Fruit fly (Drosophila melanogaster): ENCODE results near the gene CG31495.

CG31495 gene

DNA sequence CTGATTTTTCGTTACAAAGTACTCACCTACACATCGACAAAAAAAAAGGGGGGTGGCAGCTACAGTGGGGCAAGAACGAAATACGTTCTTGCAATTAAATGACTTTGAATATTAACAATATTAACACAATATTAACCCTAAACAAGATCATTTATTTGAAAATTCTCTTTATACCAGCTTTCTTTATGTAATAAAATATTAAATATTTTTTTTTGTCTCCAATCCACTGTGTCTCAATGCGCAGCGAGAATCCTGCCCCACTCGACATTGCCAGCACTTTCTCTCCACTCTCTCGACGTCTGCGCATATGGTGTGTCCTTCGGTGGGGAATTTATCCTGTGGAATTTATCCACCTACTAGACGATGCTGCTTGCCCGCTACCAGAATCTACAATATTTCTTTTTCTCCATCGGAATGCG lies 39.3 kb downstream of the CG31495 start (continued):
- TF ChIP-seq dac (GFP tag; optimal IDR thresholded peaks at IDR 0.05) (peak; percentile 36), CG6808 (GFP tag; optimal IDR thresholded peaks at IDR 0.05) (peak; percentile 78), OdsH (GFP tag; optimal IDR thresholded peaks at IDR 0.05) (peak; percentile 72), salr (GFP tag; optimal IDR thresholded peaks at IDR 0.05) (no peak), Hr39 (GFP tag; optimal IDR thresholded peaks at IDR 0.05) (peak; percentile 10), Gug (GFP tag; IDR thresholded peaks at IDR 0.05) (peak; percentile 84), Sox14 (GFP tag; optimal IDR thresholded peaks at IDR 0.05) (peak; percentile 40), cyc (GFP tag; optimal IDR thresholded peaks at IDR 0.05) (peak; percentile 50), Eip75B (GFP tag; optimal IDR thresholded peaks at IDR 0.05) (peak; percentile 69), acj6 (GFP tag; optimal IDR thresholded peaks at IDR 0.05) (peak; percentile 71), CG6792 (GFP tag; optimal IDR thresholded peaks at IDR 0.05) (peak; percentile 68), Ets96B (tag; optimal IDR thresholded peaks at IDR 0.05) (peak; percentile 46), CG7368 (GFP tag; optimal IDR thresholded peaks at IDR 0.05) (peak; percentile 53), CG1621 (tag; optimal IDR thresholded peaks at IDR 0.05) (peak; percentile 66), CG6854 (GFP tag; optimal IDR thresholded peaks at IDR 0.05) (peak; percentile 8), topi (GFP tag; optimal IDR thresholded peaks at IDR 0.05) (peak; percentile 65), lz (GFP tag; optimal IDR thresholded peaks at IDR 0.05) (peak; percentile 70), esn (GFP tag; optimal IDR thresholded peaks at IDR 0.05) (peak; percentile 75), CG15336 (GFP tag; IDR thresholded peaks at IDR 0.05) (peak; percentile 91), CG11762 (GFP tag; optimal IDR thresholded peaks at IDR 0.05; ENCODE audit: insufficient read depth) (peak; percentile 55), CG8319 (GFP tag; optimal IDR thresholded peaks at IDR 0.05) (peak; percentile 30), Met (GFP tag; optimal IDR thresholded peaks at IDR 0.05) (peak; percentile 71), CG3919 (GFP tag; optimal IDR thresholded peaks at IDR 0.05) (peak; percentile 80), spab (GFP tag; optimal IDR thresholded peaks at IDR 0.05) (peak; percentile 70), CG8119 (GFP tag; IDR thresholded peaks at IDR 0.05) (peak; percentile 88), Lpt (GFP tag; optimal IDR thresholded peaks at IDR 0.05) (peak; percentile 51), CG4318 (GFP tag; optimal IDR thresholded peaks at IDR 0.05) (peak; percentile 61), Eip93F (GFP tag; optimal IDR thresholded peaks at IDR 0.05) (no peak), Eip78C (GFP tag) (peak; percentile 93), Ets21C (GFP tag; optimal IDR thresholded peaks at IDR 0.05) (peak; percentile 10), Sox15 (GFP tag; optimal IDR thresholded peaks at IDR 0.05) (peak; percentile 15), fd59A (GFP tag; optimal IDR thresholded peaks at IDR 0.05) (peak; percentile 43), CG9139 (GFP tag; optimal IDR thresholded peaks at IDR 0.05) (peak; percentile 65), CG11902 (GFP tag; optimal IDR thresholded peaks at IDR 0.05) (peak; percentile 48)

DNA sequence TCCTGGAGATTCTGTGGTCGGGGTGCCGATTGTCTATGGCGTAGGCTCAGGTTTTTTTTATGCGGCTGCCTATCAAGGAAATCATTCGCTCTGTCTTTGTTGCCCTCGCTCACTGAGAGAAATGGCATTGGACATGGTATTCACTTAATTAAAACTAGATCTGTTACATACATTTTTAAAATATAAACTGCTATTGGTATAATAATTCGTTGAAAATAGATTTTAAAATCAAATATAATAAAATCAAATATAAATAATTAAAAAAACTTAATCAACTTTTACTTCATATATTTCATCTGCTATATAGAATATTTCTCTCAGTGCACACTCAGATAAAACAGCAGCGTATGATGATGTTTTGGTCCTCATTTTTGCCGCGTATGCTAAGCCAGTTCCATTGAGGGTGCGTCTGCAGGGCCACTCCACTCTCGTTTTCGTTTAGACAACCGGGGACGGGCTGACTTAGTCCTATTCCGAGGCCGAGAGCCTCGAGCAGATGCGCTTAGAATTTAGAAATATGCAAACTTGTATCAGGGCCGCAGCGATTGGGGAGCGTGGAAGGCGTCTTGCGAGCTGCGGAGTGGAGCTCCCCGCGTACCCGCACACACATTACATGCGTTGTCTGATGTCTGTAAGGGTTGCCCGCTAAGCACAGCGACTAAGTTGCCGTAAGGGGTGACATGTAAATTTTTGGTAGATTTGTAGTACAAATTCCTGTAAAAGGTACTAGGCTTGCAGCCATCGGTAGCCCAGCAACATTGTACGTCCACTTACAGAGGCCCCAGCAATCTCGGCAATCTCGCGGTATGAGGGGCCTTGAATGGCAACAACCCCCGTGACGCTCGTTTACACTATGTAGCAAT lies 39.9 kb downstream of the CG31495 start:
- TF ChIP-seq Hr4 (GFP tag; optimal IDR thresholded peaks at IDR 0.05) (peak; percentile 8), CG6808 (GFP tag; optimal IDR thresholded peaks at IDR 0.05) (peak; percentile 5), Ets96B (tag; optimal IDR thresholded peaks at IDR 0.05) (peak; percentile 35), OdsH (GFP tag; optimal IDR thresholded peaks at IDR 0.05) (peak; percentile 20), Hr38 (GFP tag; optimal IDR thresholded peaks at IDR 0.05) (no peak), CG10631 (GFP tag; optimal IDR thresholded peaks at IDR 0.05) (peak; percentile 46), CG15336 (GFP tag; IDR thresholded peaks at IDR 0.05) (0 out of 2 replicates have a peak, but pooled peaks have one; percentile 19), Eip93F (GFP tag; optimal IDR thresholded peaks at IDR 0.05) (no peak), CG34406 (GFP tag; optimal IDR thresholded peaks at IDR 0.05) (peak; percentile 13), CG10669 (GFP tag; optimal IDR thresholded peaks at IDR 0.05) (peak; percentile 5), CG8632 (GFP tag; optimal IDR thresholded peaks at IDR 0.05) (peak; percentile 6), CG6276 (GFP tag; optimal IDR thresholded peaks at IDR 0.05) (peak; percentile 8), fd85E (GFP tag; optimal IDR thresholded peaks at IDR 0.05) (no peak), Eip78C (GFP tag) (peak; percentile 72), fkh (GFP tag; optimal IDR thresholded peaks at IDR 0.05) (no peak), Smox (GFP tag; optimal IDR thresholded peaks at IDR 0.05) (no peak), CG4318 (GFP tag; optimal IDR thresholded peaks at IDR 0.05) (no peak), achi (GFP tag; optimal IDR thresholded peaks at IDR 0.05) (peak; percentile 29), esn (GFP tag; optimal IDR thresholded peaks at IDR 0.05) (peak; percentile 23), CG8319 (GFP tag; optimal IDR thresholded peaks at IDR 0.05) (no peak), CG32006 (GFP tag; optimal IDR thresholded peaks at IDR 0.05) (peak; percentile 46), spab (GFP tag; optimal IDR thresholded peaks at IDR 0.05) (peak; percentile 23), CG3919 (GFP tag; optimal IDR thresholded peaks at IDR 0.05) (peak; percentile 26), CG3032 (tag; optimal IDR thresholded peaks at IDR 0.05) (peak; percentile 37), eg (GFP tag; IDR thresholded peaks at IDR 0.05) (0 out of 3 replicates have a peak, but pooled peaks have one; percentile 11), CG8119 (GFP tag; IDR thresholded peaks at IDR 0.05) (peak; percentile 40; the same call in 1 of the 3 replicates)
